Fruit fly (Drosophila melanogaster) whole organism, prepupa: ENCODE results near the gene Catsup.

ENCODE experiments used
- CG10669 ChIP-seq: fragments of 200-800 bp; sonication (Bioruptor generic); optimal IDR thresholded peaks from 3 replicates; lab custom pipeline; 2018; ENCODE audit warnings: missing biosample characterization, mild to moderate bottlenecking, missing genetic modification characterization, moderate library complexity
- CG11294 ChIP-seq: fragments of 200-800 bp; sonication (Bioruptor generic); IDR thresholded peaks from 2 replicates; pipeline ENCODE4 v1.3.6; 2022; ENCODE audit warnings: missing biosample characterization, missing genetic modification characterization
- CG11762 ChIP-seq: fragments of 200-800 bp; sonication (Bioruptor generic); optimal IDR thresholded peaks from 3 replicates; lab custom pipeline; 2016; ENCODE audit warnings: missing biosample characterization, missing genetic modification characterization; ENCODE audit not compliant: insufficient read depth
- CG11902 ChIP-seq: fragments of 200-800 bp; sonication (Bioruptor generic); optimal IDR thresholded peaks from 3 replicates; lab custom pipeline; 2016; ENCODE audit warnings: missing biosample characterization, missing genetic modification characterization
- CG15336 ChIP-seq: fragments of 200-800 bp; sonication (Bioruptor generic); IDR thresholded peaks from 2 replicates; pipeline ENCODE4 v1.3.6; 2022; ENCODE audit warnings: missing biosample characterization, missing genetic modification characterization
- CG1621 ChIP-seq: fragments of 200-800 bp; sonication (Bioruptor generic); optimal IDR thresholded peaks from 3 replicates; lab custom pipeline; 2018; ENCODE audit warnings: missing biosample characterization, mild to moderate bottlenecking, missing genetic modification characterization
- CG16779 ChIP-seq: fragments of 200-800 bp; sonication (Bioruptor generic); optimal IDR thresholded peaks from 3 replicates; lab custom pipeline; 2017; ENCODE audit warnings: missing biosample characterization, mild to moderate bottlenecking, missing genetic modification characterization
- CG3032 ChIP-seq: fragments of 200-800 bp; optimal IDR thresholded peaks from 2 replicates; lab custom pipeline; 2019; ENCODE audit warnings: missing biosample characterization, mild to moderate bottlenecking, missing genetic modification characterization, moderate library complexity
- CG31627 ChIP-seq: fragments of 200-800 bp; sonication (Bioruptor generic); optimal IDR thresholded peaks from 3 replicates; lab custom pipeline; 2016; ENCODE audit warnings: missing biosample characterization, missing genetic modification characterization
- CG34406 ChIP-seq: fragments of 200-800 bp; sonication (Bioruptor generic); optimal IDR thresholded peaks from 3 replicates; lab custom pipeline; 2016; ENCODE audit warnings: missing biosample characterization, missing genetic modification characterization
- CG3919 ChIP-seq: fragments of 200-800 bp; sonication (Bioruptor generic); optimal IDR thresholded peaks from 3 replicates; lab custom pipeline; 2016; ENCODE audit warnings: missing biosample characterization, missing genetic modification characterization
- CG6163 ChIP-seq: fragments of 200-800 bp; sonication (Bioruptor generic); IDR thresholded peaks from 3 replicates; pipeline ENCODE4 v1.3.6; 2022; ENCODE audit warnings: missing biosample characterization, missing genetic modification characterization
- CG6276 ChIP-seq: fragments of 200-800 bp; sonication (Bioruptor generic); optimal IDR thresholded peaks from 2 replicates; lab custom pipeline; 2017; ENCODE audit warnings: missing biosample characterization, mild to moderate bottlenecking, missing genetic modification characterization
- CG6792 ChIP-seq: fragments of 200-800 bp; sonication (Bioruptor generic); optimal IDR thresholded peaks from 3 replicates; lab custom pipeline; 2016; ENCODE audit warnings: missing biosample characterization, missing genetic modification characterization
- CG6808 ChIP-seq: fragments of 200-800 bp; sonication (Bioruptor generic); optimal IDR thresholded peaks from 3 replicates; lab custom pipeline; 2017; ENCODE audit warnings: missing biosample characterization, missing genetic modification characterization, mild to moderate bottlenecking, moderate library complexity, missing genetic modification reagents
- CG7368 ChIP-seq: fragments of 200-800 bp; sonication (Bioruptor generic); optimal IDR thresholded peaks from 3 replicates; lab custom pipeline; 2016; ENCODE audit warnings: missing biosample characterization, missing genetic modification characterization
- CG8119 ChIP-seq: fragments of 200-800 bp; sonication (Bioruptor generic); IDR thresholded peaks from 3 replicates; pipeline ENCODE4 v1.3.6; 2022; ENCODE audit warnings: missing biosample characterization, missing genetic modification characterization
- CG9139 ChIP-seq: fragments of 200-800 bp; sonication (Bioruptor generic); optimal IDR thresholded peaks from 3 replicates; lab custom pipeline; 2017; ENCODE audit warnings: missing biosample characterization, mild to moderate bottlenecking, missing genetic modification characterization
- Eip78C ChIP-seq: fragments of 200-800 bp; sonication (Bioruptor generic); peaks from one replicate; lab custom pipeline; 2016; ENCODE audit warnings: missing biosample characterization, missing genetic modification characterization
- Eip93F ChIP-seq: fragments of 200-800 bp; sonication (Bioruptor generic); optimal IDR thresholded peaks from 2 replicates; lab custom pipeline; 2016; ENCODE audit warnings: missing biosample characterization, mild to moderate bottlenecking, missing genetic modification characterization
- Hr38 ChIP-seq: sonication (Bioruptor generic); optimal IDR thresholded peaks from 2 replicates; lab custom pipeline; 2016; ENCODE audit warnings: missing biosample characterization, missing genetic modification characterization
- Hr4 ChIP-seq: fragments of 200-800 bp; sonication (Bioruptor generic); optimal IDR thresholded peaks from 3 replicates; lab custom pipeline; 2016; ENCODE audit warnings: missing biosample characterization, missing genetic modification characterization
- Met ChIP-seq: fragments of 200-800 bp; sonication (Bioruptor generic); optimal IDR thresholded peaks from 3 replicates; lab custom pipeline; 2016; ENCODE audit warnings: missing biosample characterization, missing genetic modification characterization
- OdsH ChIP-seq: fragments of 200-800 bp; sonication (Bioruptor generic); optimal IDR thresholded peaks from 3 replicates; lab custom pipeline; 2016; ENCODE audit warnings: missing biosample characterization, missing genetic modification characterization
- Sox102F ChIP-seq: fragments of 200-800 bp; sonication (Bioruptor generic); optimal IDR thresholded peaks from 2 replicates; lab custom pipeline; 2016; ENCODE audit warnings: missing biosample characterization, mild to moderate bottlenecking, missing genetic modification characterization
- Sox15 ChIP-seq: fragments of 200-800 bp; sonication (Bioruptor generic); optimal IDR thresholded peaks from 3 replicates; lab custom pipeline; 2016; ENCODE audit warnings: missing biosample characterization, missing genetic modification characterization
- achi ChIP-seq: fragments of 200-800 bp; sonication (Bioruptor generic); optimal IDR thresholded peaks from 3 replicates; lab custom pipeline; 2016; ENCODE audit warnings: missing biosample characterization, missing genetic modification characterization
- cyc ChIP-seq: fragments of 200-800 bp; sonication (Bioruptor generic); optimal IDR thresholded peaks from 3 replicates; lab custom pipeline; 2016; ENCODE audit warnings: missing biosample characterization, missing genetic modification characterization
- dac ChIP-seq: fragments of 200-800 bp; sonication (Bioruptor generic); optimal IDR thresholded peaks from 2 replicates; lab custom pipeline; 2017; ENCODE audit warnings: missing biosample characterization, mild to moderate bottlenecking, missing genetic modification characterization
- dsx ChIP-seq: fragments of 200-800 bp; optimal IDR thresholded peaks from 3 replicates; lab custom pipeline; 2019; ENCODE audit warnings: missing biosample characterization, mild to moderate bottlenecking, missing genetic modification characterization, moderate library complexity; ENCODE audit not compliant: poor library complexity, severe bottlenecking
- eg ChIP-seq: fragments of 200-800 bp; sonication (Bioruptor generic); IDR thresholded peaks from 3 replicates; pipeline ENCODE4 v1.3.6; 2022; ENCODE audit warnings: missing biosample characterization, missing genetic modification characterization
- esn ChIP-seq: fragments of 200-800 bp; sonication (Bioruptor generic); optimal IDR thresholded peaks from 2 replicates; lab custom pipeline; 2016; ENCODE audit warnings: missing biosample characterization, mild to moderate bottlenecking, missing genetic modification characterization, moderate library complexity
- fd85E ChIP-seq: fragments of 200-800 bp; sonication (Bioruptor generic); optimal IDR thresholded peaks from 3 replicates; lab custom pipeline; 2016; ENCODE audit warnings: missing biosample characterization, missing genetic modification characterization
- lz ChIP-seq: fragments of 200-800 bp; sonication (Bioruptor generic); optimal IDR thresholded peaks from 3 replicates; lab custom pipeline; 2016; ENCODE audit warnings: missing biosample characterization, missing genetic modification characterization
- net ChIP-seq: fragments of 200-800 bp; sonication (Bioruptor generic); optimal IDR thresholded peaks from 3 replicates; lab custom pipeline; 2016; ENCODE audit warnings: missing biosample characterization, missing genetic modification characterization
- pdm3 ChIP-seq: fragments of 200-800 bp; sonication (Bioruptor generic); optimal IDR thresholded peaks from 3 replicates; lab custom pipeline; 2016; ENCODE audit warnings: missing biosample characterization, missing genetic modification characterization
- salr ChIP-seq, 2 experiments: fragments of 200-800 bp; sonication (Bioruptor generic); optimal IDR thresholded peaks; 3 replicates each; lab custom pipeline; 2016 to 2018; ENCODE audit warnings: missing biosample characterization in 2 of 2, missing genetic modification characterization in 2 of 2, mild to moderate bottlenecking in 1 of 2
- ss ChIP-seq, 2 experiments: fragments of 200-800 bp; sonication (Bioruptor generic); optimal IDR thresholded peaks; 2 replicates in 1 of 2; 3 replicates in 1 of 2; lab custom pipeline; 2017 to 2018; ENCODE audit warnings: mild to moderate bottlenecking in 2 of 2, missing biosample characterization in 2 of 2, missing genetic modification characterization in 2 of 2, moderate library complexity in 1 of 2
- svp ChIP-seq: fragments of 200-800 bp; sonication (Bioruptor generic); peaks from one replicate; lab custom pipeline; 2016; ENCODE audit warnings: missing biosample characterization, missing genetic modification characterization
- topi ChIP-seq: fragments of 200-800 bp; sonication (Bioruptor generic); optimal IDR thresholded peaks from 3 replicates; lab custom pipeline; 2016; ENCODE audit warnings: missing biosample characterization, missing genetic modification characterization

Catsup gene

dm6 chr2L:19014032-19014880 is 27.4 kb upstream of the Catsup start (continued):
- peak; percentile 10 for TF ChIP-seq CG16779 (tag; lab: Kevin White, UChicago)
- TF ChIP-seq CG31627 = no peak
- peak; percentile 55 to 66 for TF ChIP-seq ss (GFP tag; optimal IDR thresholded peaks at IDR 0.05; lab: Kevin White, UChicago)
- TF ChIP-seq CG3919 (GFP tag; lab: Kevin White, UChicago) = peak; percentile 30
- TF ChIP-seq Met (GFP tag; lab: Kevin White, UChicago) = peak; percentile 11
- peak; percentile 29 for TF ChIP-seq CG6792 (GFP tag; lab: Kevin White, UChicago)
- TF ChIP-seq CG6163 (GFP tag; lab: Robert Waterston, UW) = no peak
- TF ChIP-seq CG6276 = peak; percentile 39
- TF ChIP-seq CG8119 = peak; percentile 40; the same call in 1 of the 3 replicates
- TF ChIP-seq CG11762 (GFP tag; lab: Kevin White, UChicago) = peak; percentile 28
- peak; percentile 70 for TF ChIP-seq CG6808 (GFP tag; lab: Kevin White, UChicago)
- TF ChIP-seq cyc (GFP tag; lab: Kevin White, UChicago) = peak; percentile 11
- peak; percentile 73 for TF ChIP-seq svp (GFP tag; lab: Kevin White, UChicago)
- no peak for TF ChIP-seq Hr38 (GFP tag; lab: Kevin White, UChicago)
- TF ChIP-seq pdm3 (GFP tag; lab: Kevin White, UChicago) = peak; percentile 19
- no peak for TF ChIP-seq net (GFP tag; lab: Kevin White, UChicago)
- no peak for TF ChIP-seq Eip93F (GFP tag; lab: Kevin White, UChicago)
- TF ChIP-seq, all 60 proteins: peak for 38

- TF ChIP-seq topi (GFP tag; lab: Kevin White, UChicago) = no peak
- TF ChIP-seq CG3032 (tag; lab: Kevin White, UChicago) = no peak
- TF ChIP-seq Eip93F (GFP tag; lab: Kevin White, UChicago) = no peak
- no peak for TF ChIP-seq CG8119
- TF ChIP-seq dsx (GFP tag; lab: Kevin White, UChicago) = no peak
- TF ChIP-seq CG11762 (GFP tag; lab: Kevin White, UChicago) = no peak
- no peak for TF ChIP-seq pdm3 (GFP tag; lab: Kevin White, UChicago)
- no peak for TF ChIP-seq CG34406 (GFP tag; lab: Kevin White, UChicago)
Observed at dm6 chr2L:19014881-19015366, 26.7 kb upstream of the Catsup start.

- TF ChIP-seq CG7368 = peak; percentile 45
- no peak for TF ChIP-seq pdm3 (GFP tag; lab: Kevin White, UChicago)
- TF ChIP-seq dac (GFP tag; lab: Kevin White, UChicago) = no peak
Observed at dm6 chr2L:19015628-19016027, 26.0 kb upstream of the Catsup start.

- TF ChIP-seq OdsH (GFP tag; lab: Kevin White, UChicago) (no peak), Sox102F (no peak), Sox15 (GFP tag; lab: Kevin White, UChicago) (no peak), CG6808 (GFP tag; lab: Kevin White, UChicago) (no peak), ss (GFP tag; optimal IDR thresholded peaks at IDR 0.05; lab: Kevin White, UChicago) (no peak), eg (GFP tag; lab: Robert Waterston, UW) (no peak), achi (GFP tag; lab: Kevin White, UChicago) (no peak), fd85E (no peak), esn (GFP tag; lab: Kevin White, UChicago) (no peak), Met (GFP tag; lab: Kevin White, UChicago) (no peak), Eip78C (GFP tag; lab: Kevin White, UChicago) (no peak), lz (no peak), CG11294 (GFP tag; lab: Robert Waterston, UW) (no peak), Hr4 (no peak), CG1621 (no peak), salr (GFP tag; optimal IDR thresholded peaks at IDR 0.05; lab: Kevin White, UChicago) (no peak), CG10669 (GFP tag; lab: Kevin White, UChicago) (no peak), CG15336 (GFP tag; lab: Robert Waterston, UW) (no peak), CG11902 (GFP tag; lab: Kevin White, UChicago) (no peak), CG9139 (GFP tag; lab: Kevin White, UChicago) (no peak)
Observed at dm6 chr2L:19017060-19017459, 24.6 kb upstream of the Catsup start.
